Worm (Caenorhabditis elegans): ENCODE results near the gene nhr-130.

- no peak for TF ChIP-seq T22C8.4 (GFP tag; IDR thresholded peaks at IDR 0.05)
- TF ChIP-seq ref-1 (GFP tag; conservative IDR thresholded peaks at IDR 0.05), result no peak
- TF ChIP-seq flt-1 (GFP tag; IDR thresholded peaks at IDR 0.05), result no peak
These were observed 23.7 kb downstream of the nhr-130 start, which contains the start of gene nhr-203 for ce11 chrV:459464-459863.

All from whole organism, midembryonic.